Fruit fly (Drosophila melanogaster) whole organism, adult: ENCODE results near the gene modSP.

ENCODE experiments used
- CG11617 ChIP-seq: fragments of 200-800 bp; sonication (Bioruptor generic); optimal IDR thresholded peaks from 2 replicates; lab custom pipeline; 2017; ENCODE audit warnings: mild to moderate bottlenecking, missing biosample characterization, missing genetic modification reagents, missing genetic modification characterization
- CG14711 ChIP-seq: fragments of 200-800 bp; sonication (Bioruptor generic); optimal IDR thresholded peaks from 2 replicates; lab custom pipeline; 2018; ENCODE audit warnings: missing biosample characterization, mild to moderate bottlenecking, missing genetic modification characterization, moderate library complexity
- CG33017 ChIP-seq: fragments of 200-800 bp; sonication (Bioruptor generic); optimal IDR thresholded peaks from 2 replicates; lab custom pipeline; 2018; ENCODE audit warnings: missing biosample characterization, mild to moderate bottlenecking, missing genetic modification characterization, moderate library complexity
- cic ChIP-seq: fragments of 200-800 bp; sonication (Bioruptor generic); optimal IDR thresholded peaks from 2 replicates; lab custom pipeline; 2017; ENCODE audit warnings: missing biosample characterization, mild to moderate bottlenecking, missing genetic modification characterization, moderate library complexity
- cnc ChIP-seq, 2 experiments: fragments of >200 bp; optimal IDR thresholded peaks; 2 replicates each; lab custom pipeline; 2017
- pad ChIP-seq: fragments of 200-800 bp; sonication (Bioruptor generic); optimal IDR thresholded peaks from 3 replicates; lab custom pipeline; 2017; ENCODE audit warnings: missing biosample characterization, missing genetic modification characterization, mild to moderate bottlenecking, moderate library complexity, missing genetic modification reagents

DNA sequence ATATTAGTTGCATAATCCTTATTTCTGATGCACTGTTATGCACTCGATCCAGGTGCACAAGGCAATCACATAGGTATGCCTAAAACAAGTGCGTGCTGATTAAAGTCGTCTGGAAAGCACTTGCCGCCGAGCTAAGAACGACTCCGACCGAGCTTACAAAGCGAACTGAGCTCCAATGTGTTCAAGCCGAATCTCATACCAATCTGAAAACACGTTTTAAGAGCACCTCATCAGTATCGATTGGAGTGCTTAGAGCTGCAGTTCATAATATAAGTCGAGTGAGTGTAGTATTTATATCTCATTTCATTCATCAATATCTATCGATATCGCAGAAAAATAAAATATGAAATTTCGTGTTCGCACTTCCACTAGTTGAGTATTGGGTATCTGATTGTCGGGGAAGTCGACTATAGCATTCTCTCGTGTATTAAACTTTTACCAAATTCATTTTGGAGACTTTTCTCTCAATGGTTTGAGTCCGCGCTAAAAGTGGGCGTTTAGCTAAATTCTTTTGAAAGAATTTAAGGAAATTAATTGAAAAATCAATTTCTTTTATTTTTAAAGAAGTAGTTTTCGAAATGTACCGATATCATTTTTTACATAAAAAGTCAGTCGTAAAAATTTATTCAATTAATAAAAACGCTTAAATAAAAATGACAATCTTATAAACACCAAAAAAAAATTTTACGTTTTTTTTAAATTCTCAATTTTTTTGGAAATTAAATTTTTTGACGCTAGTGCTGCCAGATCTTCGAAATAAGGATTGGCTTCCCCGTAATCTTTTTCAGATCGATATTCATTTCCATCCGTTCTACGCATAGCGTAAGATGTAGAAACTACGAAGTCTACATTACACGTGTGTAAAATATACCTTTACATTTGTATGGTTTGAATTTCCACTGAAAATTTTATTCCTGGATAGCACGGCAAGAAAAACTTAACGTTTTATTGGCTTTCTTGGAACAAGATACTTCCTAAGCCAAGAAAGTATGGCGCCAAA lies at the start of gene modSP:
- no peak for TF ChIP-seq CG33017 (tag; lab: Kevin White, UChicago)
- no peak for TF ChIP-seq CG11617
- no peak for TF ChIP-seq CG14711 (tag; lab: Kevin White, UChicago)
- TF ChIP-seq cnc (optimal IDR thresholded peaks at IDR 0.05; lab: Kevin White, UChicago): no peak
- TF ChIP-seq cic (GFP tag; lab: Kevin White, UChicago): no peak
- no peak for TF ChIP-seq pad (GFP tag; lab: Kevin White, UChicago)
